Fruit fly (Drosophila melanogaster) whole organism, embryonic: ENCODE data around the gene CG44362.

Source experiments
- CG10147 ChIP-seq: fragments of 200-800 bp; sonication (Bioruptor generic); optimal IDR thresholded peaks from 2 replicates; lab custom pipeline; 2019; ENCODE audit warnings: missing biosample characterization, mild to moderate bottlenecking, missing genetic modification characterization, moderate library complexity
- CG10274 ChIP-seq: fragments of 200-800 bp; sonication (Bioruptor generic); optimal IDR thresholded peaks from 3 replicates; lab custom pipeline; 2017; ENCODE audit warnings: missing biosample characterization, mild to moderate bottlenecking, missing genetic modification characterization
- CG10462 ChIP-seq: fragments of 200-800 bp; sonication (Bioruptor generic); optimal IDR thresholded peaks from 2 replicates; lab custom pipeline; 2016; ENCODE audit warnings: missing biosample characterization, missing genetic modification characterization
- CG10654 ChIP-seq: fragments of 200-800 bp; sonication (Bioruptor generic); optimal IDR thresholded peaks from 2 replicates; lab custom pipeline; 2016; ENCODE audit warnings: missing biosample characterization, missing genetic modification characterization
- CG11247 ChIP-seq: fragments of 200-800 bp; sonication (Bioruptor generic); IDR thresholded peaks from 2 replicates; pipeline ENCODE4 v1.3.6; 2022; ENCODE audit warnings: missing biosample characterization, missing genetic modification characterization
- CG14710 ChIP-seq: fragments of 200-800 bp; sonication (Bioruptor generic); optimal IDR thresholded peaks from 3 replicates; lab custom pipeline; 2019; ENCODE audit warnings: missing biosample characterization, mild to moderate bottlenecking, missing genetic modification characterization, moderate library complexity
- CG14965 ChIP-seq: fragments of 200-800 bp; sonication (Bioruptor generic); optimal IDR thresholded peaks from 2 replicates; lab custom pipeline; 2016; ENCODE audit warnings: missing biosample characterization, missing genetic modification characterization, borderline replicate concordance
- CG17361 ChIP-seq: fragments of 200-800 bp; sonication (Bioruptor generic); IDR thresholded peaks from 3 replicates; pipeline ENCODE4 v1.3.6; 2022; ENCODE audit warnings: missing biosample characterization, missing genetic modification characterization
- CG17385 ChIP-seq: fragments of 200-800 bp; sonication (Bioruptor generic); optimal IDR thresholded peaks from 3 replicates; lab custom pipeline; 2018; ENCODE audit warnings: missing biosample characterization, mild to moderate bottlenecking, missing genetic modification characterization
- CG1832 ChIP-seq: fragments of 200-800 bp; sonication (Bioruptor generic); optimal IDR thresholded peaks from 2 replicates; lab custom pipeline; 2017; ENCODE audit warnings: missing biosample characterization, mild to moderate bottlenecking, missing genetic modification characterization, inconsistent platforms
- CG2889 ChIP-seq: fragments of 200-800 bp; sonication (Bioruptor generic); IDR thresholded peaks from 3 replicates; pipeline ENCODE4 v1.3.6; 2022; ENCODE audit warnings: missing biosample characterization, missing genetic modification characterization
- CG4424 ChIP-seq: fragments of 200-800 bp; sonication (Bioruptor generic); optimal IDR thresholded peaks from 3 replicates; lab custom pipeline; 2016; ENCODE audit warnings: missing biosample characterization, missing genetic modification characterization
- CG4820 ChIP-seq: fragments of 200-800 bp; sonication (Bioruptor generic); optimal IDR thresholded peaks from 3 replicates; lab custom pipeline; 2016; ENCODE audit warnings: missing biosample characterization, missing genetic modification characterization
- CG6683 ChIP-seq: fragments of 200-800 bp; sonication (Bioruptor generic); optimal IDR thresholded peaks from 2 replicates; lab custom pipeline; 2017; ENCODE audit warnings: missing biosample characterization, mild to moderate bottlenecking, missing genetic modification characterization, missing genetic modification reagents
- CG7271 ChIP-seq: fragments of 200-800 bp; sonication (Bioruptor generic); optimal IDR thresholded peaks from 2 replicates; lab custom pipeline; 2018; ENCODE audit warnings: missing biosample characterization, mild to moderate bottlenecking, missing genetic modification characterization, moderate library complexity
- CG8281 ChIP-seq: fragments of 200-800 bp; sonication (Bioruptor generic); optimal IDR thresholded peaks from 2 replicates; lab custom pipeline; 2018; ENCODE audit warnings: missing biosample characterization, mild to moderate bottlenecking, missing genetic modification characterization, moderate library complexity
- CG8478 ChIP-seq: fragments of >200 bp; optimal IDR thresholded peaks from 2 replicates; lab custom pipeline; 2018
- CG8765 ChIP-seq: fragments of 200-800 bp; sonication (Bioruptor generic); IDR thresholded peaks from 2 replicates; pipeline ENCODE4 v1.3.6; 2022; ENCODE audit warnings: missing biosample characterization, missing genetic modification characterization
- D19A ChIP-seq: fragments of 200-800 bp; optimal IDR thresholded peaks from 3 replicates; lab custom pipeline; 2019; ENCODE audit warnings: missing biosample characterization, mild to moderate bottlenecking, missing genetic modification characterization, moderate library complexity
- D19B ChIP-seq: fragments of 200-800 bp; sonication (Bioruptor generic); optimal IDR thresholded peaks from 2 replicates; lab custom pipeline; 2017; ENCODE audit warnings: missing biosample characterization, mild to moderate bottlenecking, missing genetic modification characterization
- Gsc ChIP-seq: fragments of 200-800 bp; sonication (Bioruptor generic); IDR thresholded peaks from 2 replicates; pipeline ENCODE4 v1.3.6; 2022; ENCODE audit warnings: missing biosample characterization, missing genetic modification characterization
- HmgZ ChIP-seq: fragments of 200-800 bp; sonication (Bioruptor generic); optimal IDR thresholded peaks from 2 replicates; lab custom pipeline; 2018; ENCODE audit warnings: missing biosample characterization, mild to moderate bottlenecking, missing genetic modification characterization
- MTF-1 ChIP-seq: fragments of 200-800 bp; sonication (Bioruptor generic); optimal IDR thresholded peaks from 2 replicates; lab custom pipeline; 2018; ENCODE audit warnings: missing biosample characterization, mild to moderate bottlenecking, missing genetic modification characterization, borderline replicate concordance
- Max ChIP-seq: fragments of 200-800 bp; sonication (Bioruptor generic); optimal IDR thresholded peaks from 2 replicates; lab custom pipeline; 2016; ENCODE audit warnings: missing biosample characterization, mild to moderate bottlenecking, missing genetic modification characterization
- NC2α ChIP-seq: fragments of 200-800 bp; sonication (Bioruptor generic); optimal IDR thresholded peaks from 2 replicates; lab custom pipeline; 2016; ENCODE audit warnings: missing biosample characterization, missing genetic modification characterization
- Oli ChIP-seq: fragments of 200-800 bp; sonication (Bioruptor generic); optimal IDR thresholded peaks from 2 replicates; lab custom pipeline; 2018; ENCODE audit warnings: missing biosample characterization, mild to moderate bottlenecking, missing genetic modification characterization, moderate library complexity
- Six4 ChIP-seq: fragments of 200-800 bp; sonication (Bioruptor generic); optimal IDR thresholded peaks from 2 replicates; lab custom pipeline; 2016; ENCODE audit warnings: missing biosample characterization, missing genetic modification characterization
- Taf1 ChIP-seq: fragments of 200-800 bp; sonication (Bioruptor generic); IDR thresholded peaks from 2 replicates; pipeline ENCODE4 v1.3.6; 2022; ENCODE audit warnings: missing biosample characterization, missing genetic modification characterization
- Xbp1 ChIP-seq: fragments of 200-800 bp; sonication (Bioruptor generic); optimal IDR thresholded peaks from 3 replicates; lab custom pipeline; 2016; ENCODE audit warnings: missing biosample characterization, mild to moderate bottlenecking, missing genetic modification characterization
- Xrp1 ChIP-seq: fragments of 200-800 bp; sonication (Bioruptor generic); IDR thresholded peaks from 2 replicates; pipeline ENCODE4 v1.3.6; 2022; ENCODE audit warnings: missing biosample characterization, missing genetic modification characterization
- bbx ChIP-seq: fragments of 200-800 bp; sonication (Bioruptor generic); IDR thresholded peaks from 2 replicates; pipeline ENCODE4 v1.3.6; 2022; ENCODE audit warnings: missing biosample characterization, missing genetic modification characterization; ENCODE audit not compliant: partially characterized antibody
- bcd ChIP-seq: fragments of 200-800 bp; sonication (Bioruptor generic); optimal IDR thresholded peaks from 2 replicates; lab custom pipeline; 2017; ENCODE audit warnings: missing biosample characterization, mild to moderate bottlenecking, missing genetic modification characterization
- br ChIP-seq: fragments of >200 bp; optimal IDR thresholded peaks from 2 replicates; lab custom pipeline; 2017
- chinmo ChIP-seq: fragments of 200-800 bp; sonication (Bioruptor generic); IDR thresholded peaks from 4 replicates; pipeline ENCODE4 v1.3.6; 2022; ENCODE audit warnings: missing biosample characterization, missing genetic modification characterization; ENCODE audit not compliant: partially characterized antibody
- fd64A ChIP-seq: fragments of 200-800 bp; sonication (Bioruptor generic); optimal IDR thresholded peaks from 3 replicates; lab custom pipeline; 2018; ENCODE audit warnings: missing biosample characterization, mild to moderate bottlenecking, missing genetic modification characterization
- kay ChIP-seq: fragments of 200-800 bp; sonication (Bioruptor generic); optimal IDR thresholded peaks from 2 replicates; lab custom pipeline; 2016; ENCODE audit warnings: missing biosample characterization, missing genetic modification characterization
- lov ChIP-seq, 2 experiments: fragments of 200-800 bp in 1 of 2; fragments of >200 bp in 1 of 2; sonication (Bioruptor generic) in 1 of 2; IDR thresholded peaks in 1 of 2; optimal IDR thresholded peaks in 1 of 2; 2 replicates in 1 of 2; 3 replicates in 1 of 2; pipeline versions ENCODE4 v1.3.6 to Lab custom; 2017 to 2022; ENCODE audit warnings: missing biosample characterization in 1 of 2, missing genetic modification characterization in 1 of 2
- luna ChIP-seq: fragments of 200-800 bp; sonication (Bioruptor generic); optimal IDR thresholded peaks from 2 replicates; lab custom pipeline; 2016; ENCODE audit warnings: missing biosample characterization, missing genetic modification characterization
- peb ChIP-seq: fragments of 200-800 bp; sonication (Bioruptor generic); IDR thresholded peaks from 2 replicates; pipeline ENCODE4 v1.3.6; 2022; ENCODE audit warnings: missing biosample characterization, missing genetic modification characterization
- phol ChIP-seq: fragments of 200-800 bp; sonication (Bioruptor generic); optimal IDR thresholded peaks from 3 replicates; lab custom pipeline; 2018; ENCODE audit warnings: missing biosample characterization, mild to moderate bottlenecking, missing genetic modification characterization, moderate library complexity
- pnt ChIP-seq: fragments of 200-800 bp; sonication (Bioruptor generic); optimal IDR thresholded peaks from 3 replicates; lab custom pipeline; 2016; ENCODE audit warnings: missing biosample characterization, missing genetic modification characterization
- row ChIP-seq: fragments of 200-800 bp; sonication (Bioruptor generic); IDR thresholded peaks from 3 replicates; pipeline ENCODE4 v1.3.6; 2022; ENCODE audit warnings: missing biosample characterization, missing genetic modification characterization
- sens ChIP-seq: fragments of 200-800 bp; sonication (Bioruptor generic); peaks from one replicate; lab custom pipeline; 2016; ENCODE audit warnings: missing biosample characterization, missing genetic modification characterization
- sisA ChIP-seq: fragments of 200-800 bp; sonication (Bioruptor generic); IDR thresholded peaks from 2 replicates; pipeline ENCODE4 v1.3.6; 2022; ENCODE audit warnings: missing biosample characterization, missing genetic modification characterization
- tgo ChIP-seq: fragments of 200-800 bp; sonication (Bioruptor generic); IDR thresholded peaks from 3 replicates; pipeline ENCODE4 v1.3.6; 2022; ENCODE audit warnings: missing biosample characterization, missing genetic modification characterization
- tin ChIP-seq: fragments of 200-800 bp; sonication (Bioruptor generic); optimal IDR thresholded peaks from 3 replicates; lab custom pipeline; 2016; ENCODE audit warnings: missing biosample characterization, missing genetic modification characterization
- tll ChIP-seq, 2 experiments: fragments of 200-800 bp in 1 of 2; fragments of >200 bp in 1 of 2; sonication (Bioruptor generic) in 1 of 2; optimal IDR thresholded peaks; 2 replicates each; lab custom pipeline; 2017 to 2019; ENCODE audit warnings: missing biosample characterization in 2 of 2, missing genetic modification characterization in 2 of 2, mild to moderate bottlenecking in 1 of 2, moderate library complexity in 1 of 2
- wek ChIP-seq: fragments of 200-800 bp; sonication (Bioruptor generic); optimal IDR thresholded peaks from 3 replicates; lab custom pipeline; 2018; ENCODE audit warnings: missing biosample characterization, mild to moderate bottlenecking, missing genetic modification characterization, moderate library complexity
- wor ChIP-seq: fragments of 200-800 bp; sonication (Bioruptor generic); IDR thresholded peaks from 2 replicates; pipeline ENCODE4 v1.3.6; 2022; ENCODE audit warnings: missing biosample characterization, missing genetic modification characterization
- z ChIP-seq: fragments of 200-800 bp; sonication (Bioruptor generic); IDR thresholded peaks from 3 replicates; pipeline ENCODE4 v1.3.6; 2022; ENCODE audit warnings: missing biosample characterization, missing genetic modification characterization

Gene CG44362

DNA sequence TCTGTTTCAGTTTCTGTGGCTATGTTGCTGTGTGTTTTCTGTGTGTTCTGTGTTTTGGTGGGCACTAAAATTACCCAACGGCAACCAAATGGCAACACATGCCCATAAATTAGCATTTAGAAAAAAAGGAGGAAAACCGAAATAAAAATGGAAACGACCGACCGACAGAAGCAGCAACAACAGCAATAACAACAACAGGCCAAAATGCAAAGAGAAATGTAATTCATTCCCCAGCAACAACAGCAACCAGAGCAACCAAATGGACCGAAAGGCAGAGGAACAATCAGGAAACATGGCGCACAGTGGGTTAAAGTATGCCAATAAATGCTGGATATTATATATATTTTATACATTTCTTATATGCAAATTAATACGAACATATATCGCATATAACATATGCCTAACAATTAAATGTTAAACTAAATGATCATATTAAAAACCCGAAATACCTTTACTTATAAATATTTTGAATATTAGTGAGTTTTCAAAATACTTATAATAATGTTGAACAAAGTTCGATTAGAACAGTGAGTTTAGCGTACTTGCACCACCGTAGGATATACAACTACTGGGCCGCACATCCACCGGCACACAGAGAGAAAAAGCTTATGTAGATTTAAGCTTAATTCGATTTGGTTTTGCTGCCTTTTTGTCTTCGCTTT lies 8.2 kb upstream of the CG44362 start (continued):
- no peak for TF ChIP-seq bcd (GFP tag; lab: Kevin White, UChicago)
- no peak for TF ChIP-seq wek (GFP tag; lab: Kevin White, UChicago)
- TF ChIP-seq kay (GFP tag; lab: Kevin White, UChicago): no peak
- TF ChIP-seq fd64A (GFP tag; lab: Kevin White, UChicago): no peak
- TF ChIP-seq Taf1 (GFP tag; lab: Robert Waterston, UW): no peak
- TF ChIP-seq peb: no peak
- peak; percentile 60 for TF ChIP-seq CG17361
- no peak for TF ChIP-seq CG14965 (GFP tag; lab: Kevin White, UChicago)
- no peak for TF ChIP-seq CG8478 (lab: Kevin White, UChicago)
- TF ChIP-seq CG4820: no peak
- TF ChIP-seq Six4 (GFP tag; lab: Kevin White, UChicago): no peak
- no peak for TF ChIP-seq CG10147 (GFP tag; lab: Kevin White, UChicago)
- no peak for TF ChIP-seq br (lab: Kevin White, UChicago)
- TF ChIP-seq sens: peak; percentile 72
- TF ChIP-seq pnt (GFP tag; lab: Kevin White, UChicago): no peak
- no peak for TF ChIP-seq CG8281 (tag; lab: Kevin White, UChicago)
- TF ChIP-seq bbx (GFP tag; lab: Robert Waterston, UW): no peak
- no peak for TF ChIP-seq CG7271 (tag; lab: Kevin White, UChicago)
- TF ChIP-seq CG17385: peak; percentile 51
- TF ChIP-seq CG6683 (GFP tag; lab: Kevin White, UChicago): no peak
- peak; percentile 29; the same call in 2 of the 3 replicates for TF ChIP-seq tgo (GFP tag; lab: Robert Waterston, UW)
- TF ChIP-seq CG11247 (GFP tag; lab: Robert Waterston, UW): no peak
- TF ChIP-seq CG4424 (GFP tag; lab: Kevin White, UChicago): peak; percentile 35
- TF ChIP-seq Xrp1: peak; percentile 64; the same call in 1 of the 2 replicates
- peak; percentile 75 for TF ChIP-seq row (GFP tag; lab: Robert Waterston, UW)
- TF ChIP-seq Gsc (GFP tag; lab: Robert Waterston, UW): no peak
- no peak for TF ChIP-seq MTF-1
- TF ChIP-seq Xbp1 (GFP tag; lab: Kevin White, UChicago): no peak
- TF ChIP-seq CG8765 (GFP tag; lab: Robert Waterston, UW): no peak
- TF ChIP-seq CG2889: no peak
- TF ChIP-seq D19A (tag; lab: Kevin White, UChicago): peak; percentile 38
- no peak for TF ChIP-seq z
- TF ChIP-seq tll (GFP tag; optimal IDR thresholded peaks at IDR 0.05; lab: Kevin White, UChicago): no peak
- no peak for TF ChIP-seq D19B
- no peak for TF ChIP-seq CG10274 (GFP tag; lab: Kevin White, UChicago)
- TF ChIP-seq wor (GFP tag; lab: Robert Waterston, UW): 0 out of 2 replicates have a peak, but pooled peaks have one; percentile 23
- no peak for TF ChIP-seq CG10462 (GFP tag; lab: Kevin White, UChicago)
- peak; percentile 37 for TF ChIP-seq CG14710 (tag; lab: Kevin White, UChicago)
- no peak for TF ChIP-seq CG1832
- peak; percentile 48 for TF ChIP-seq phol (tag; lab: Kevin White, UChicago)
- peak; percentile 36 for TF ChIP-seq Oli (tag; lab: Kevin White, UChicago)
- TF ChIP-seq CG10654 (GFP tag; lab: Kevin White, UChicago): no peak
- no peak for TF ChIP-seq NC2α (GFP tag; lab: Kevin White, UChicago)
- TF ChIP-seq chinmo: no peak
- TF ChIP-seq sisA (GFP tag; lab: Robert Waterston, UW): no peak; the same call in 1 of the 2 replicates
- TF ChIP-seq lov (optimal IDR thresholded peaks at IDR 0.05; lab: Kevin White, UChicago): no peak
- TF ChIP-seq lov (GFP tag; IDR thresholded peaks at IDR 0.05; lab: Robert Waterston, UW): 0 out of 3 replicates have a peak, but pooled peaks have one; percentile 23
- TF ChIP-seq HmgZ (tag; lab: Kevin White, UChicago): no peak
- TF ChIP-seq tin (GFP tag; lab: Kevin White, UChicago): peak; percentile 24
- TF ChIP-seq luna (GFP tag; lab: Kevin White, UChicago): no peak
- TF ChIP-seq Max (GFP tag; lab: Kevin White, UChicago): peak; percentile 25
